Fruit fly (Drosophila melanogaster): ENCODE measurements around the gene CG43755.

- TF ChIP-seq CG7045 (GFP tag; optimal IDR thresholded peaks at IDR 0.05), result no peak
- no peak for TF ChIP-seq CG14711 (tag; optimal IDR thresholded peaks at IDR 0.05)
- TF ChIP-seq CG5204 (GFP tag; optimal IDR thresholded peaks at IDR 0.05), result no peak
- no peak for TF ChIP-seq kay (GFP tag; ENCODE audit: borderline replicate concordance)
- no peak for TF ChIP-seq CG7101 (tag; optimal IDR thresholded peaks at IDR 0.05)
- no peak for TF ChIP-seq Mnt (GFP tag; optimal IDR thresholded peaks at IDR 0.05)
- no peak for TF ChIP-seq Crg-1 (GFP tag; optimal IDR thresholded peaks at IDR 0.05)
- TF ChIP-seq cic (GFP tag; optimal IDR thresholded peaks at IDR 0.05), result no peak
- TF ChIP-seq pad (GFP tag; optimal IDR thresholded peaks at IDR 0.05), result no peak
- TF ChIP-seq Hr96 (GFP tag; optimal IDR thresholded peaks at IDR 0.05), result no peak
- no peak for TF ChIP-seq ovo (GFP tag; optimal IDR thresholded peaks at IDR 0.05)
These were observed 26.7 kb upstream of the CG43755 start for dm6 chr2L:356234-356633.

Data from whole organism, adult.